Fruit fly (Drosophila melanogaster) whole organism, embryonic: ENCODE results near the gene CG34293.

Source experiments
- Ada2b ChIP-seq: fragments of 200-800 bp; sonication (Bioruptor generic); IDR thresholded peaks from 2 replicates; pipeline ENCODE4 v1.3.6; 2022; ENCODE audit warnings: missing biosample characterization, missing genetic modification characterization
- Bteb2 ChIP-seq: fragments of 200-800 bp; sonication (Bioruptor generic); optimal IDR thresholded peaks from 2 replicates; lab custom pipeline; 2016; ENCODE audit warnings: missing biosample characterization, missing genetic modification characterization
- CG1024 ChIP-seq: fragments of 200-800 bp; sonication (Bioruptor generic); IDR thresholded peaks from 2 replicates; pipeline ENCODE4 v1.3.6; 2022; ENCODE audit warnings: missing biosample characterization, missing genetic modification characterization
- CG11085 ChIP-seq: fragments of 200-800 bp; sonication (Bioruptor generic); IDR thresholded peaks from 2 replicates; pipeline ENCODE4 v1.3.6; 2022; ENCODE audit warnings: missing biosample characterization, missing genetic modification characterization
- CG11093 ChIP-seq: fragments of 200-800 bp; sonication (Bioruptor generic); IDR thresholded peaks from 3 replicates; pipeline ENCODE4 v1.3.6; 2022; ENCODE audit warnings: missing biosample characterization, missing genetic modification characterization
- CG11398 ChIP-seq: fragments of 200-800 bp; sonication (Bioruptor generic); optimal IDR thresholded peaks from 2 replicates; lab custom pipeline; 2016; ENCODE audit warnings: missing biosample characterization, missing genetic modification characterization
- CG12744 ChIP-seq: fragments of 200-800 bp; sonication (Bioruptor generic); optimal IDR thresholded peaks from 2 replicates; lab custom pipeline; 2016; ENCODE audit warnings: missing biosample characterization, missing genetic modification characterization
- CG12942 ChIP-seq: fragments of 200-800 bp; sonication (Bioruptor generic); optimal IDR thresholded peaks from 3 replicates; lab custom pipeline; 2016; ENCODE audit warnings: missing biosample characterization, missing genetic modification characterization
- CG15073 ChIP-seq: fragments of 200-800 bp; sonication (Bioruptor generic); optimal IDR thresholded peaks from 2 replicates; lab custom pipeline; 2016; ENCODE audit warnings: missing biosample characterization, missing genetic modification characterization
- CG16813 ChIP-seq: fragments of 200-800 bp; sonication (Bioruptor generic); IDR thresholded peaks from 3 replicates; pipeline ENCODE4 v1.3.6; 2022; ENCODE audit warnings: missing biosample characterization, missing genetic modification characterization; ENCODE audit not compliant: partially characterized antibody
- CG16863 ChIP-seq: fragments of 200-800 bp; sonication (Bioruptor generic); optimal IDR thresholded peaks from 3 replicates; lab custom pipeline; 2016; ENCODE audit warnings: missing biosample characterization, missing genetic modification characterization
- CG17186 ChIP-seq: fragments of 200-800 bp; sonication (Bioruptor generic); optimal IDR thresholded peaks from 3 replicates; lab custom pipeline; 2017; ENCODE audit warnings: missing biosample characterization, missing genetic modification reagents, missing genetic modification characterization
- CG18599 ChIP-seq: fragments of 200-800 bp; sonication (Bioruptor generic); optimal IDR thresholded peaks from 3 replicates; lab custom pipeline; 2017; ENCODE audit warnings: missing biosample characterization, missing genetic modification characterization, mild to moderate bottlenecking, moderate library complexity, missing genetic modification reagents
- CG18619 ChIP-seq: fragments of 200-800 bp; sonication (Bioruptor generic); optimal IDR thresholded peaks from 3 replicates; lab custom pipeline; 2017; ENCODE audit warnings: missing biosample characterization, mild to moderate bottlenecking, missing genetic modification characterization
- CG4282 ChIP-seq: fragments of 200-800 bp; sonication (Bioruptor generic); optimal IDR thresholded peaks from 2 replicates; lab custom pipeline; 2016; ENCODE audit warnings: missing biosample characterization, missing genetic modification characterization
- CG4404 ChIP-seq: fragments of 200-800 bp; sonication (Bioruptor generic); IDR thresholded peaks from 2 replicates; pipeline ENCODE4 v1.3.6; 2022; ENCODE audit warnings: missing biosample characterization, missing genetic modification characterization
- CG4424 ChIP-seq: fragments of 200-800 bp; sonication (Bioruptor generic); optimal IDR thresholded peaks from 3 replicates; lab custom pipeline; 2016; ENCODE audit warnings: missing biosample characterization, missing genetic modification characterization
- CG6683 ChIP-seq: fragments of 200-800 bp; sonication (Bioruptor generic); optimal IDR thresholded peaks from 2 replicates; lab custom pipeline; 2017; ENCODE audit warnings: missing biosample characterization, mild to moderate bottlenecking, missing genetic modification characterization, missing genetic modification reagents
- CG7745 ChIP-seq: fragments of 200-800 bp; sonication (Bioruptor generic); optimal IDR thresholded peaks from 2 replicates; lab custom pipeline; 2018; ENCODE audit warnings: missing biosample characterization, mild to moderate bottlenecking, missing genetic modification characterization, moderate library complexity
- CkIIα-i1 ChIP-seq: fragments of 200-800 bp; sonication (Bioruptor generic); IDR thresholded peaks from 2 replicates; pipeline ENCODE4 v1.3.6; 2022; ENCODE audit warnings: missing biosample characterization, missing genetic modification characterization
- D19A ChIP-seq: fragments of 200-800 bp; optimal IDR thresholded peaks from 3 replicates; lab custom pipeline; 2019; ENCODE audit warnings: missing biosample characterization, mild to moderate bottlenecking, missing genetic modification characterization, moderate library complexity
- E2f2 ChIP-seq: fragments of 200-800 bp; sonication (Bioruptor generic); IDR thresholded peaks from 2 replicates; pipeline ENCODE4 v1.3.6; 2022; ENCODE audit warnings: missing biosample characterization, missing genetic modification characterization
- Ets97D ChIP-seq: fragments of 200-800 bp; sonication (Bioruptor generic); optimal IDR thresholded peaks from 3 replicates; lab custom pipeline; 2016; ENCODE audit warnings: missing biosample characterization, missing genetic modification characterization
- Hr39 ChIP-seq: fragments of >200 bp; optimal IDR thresholded peaks from 2 replicates; lab custom pipeline; 2017
- Hsf ChIP-seq: fragments of 200-800 bp; sonication (Bioruptor generic); optimal IDR thresholded peaks from 3 replicates; lab custom pipeline; 2016; ENCODE audit warnings: missing biosample characterization, missing genetic modification characterization
- Kr ChIP-seq: fragments of 200-800 bp; sonication (Bioruptor generic); optimal IDR thresholded peaks from 2 replicates; lab custom pipeline; 2017; ENCODE audit warnings: missing biosample characterization, mild to moderate bottlenecking, missing genetic modification characterization
- Lpt ChIP-seq: fragments of >200 bp; optimal IDR thresholded peaks from 2 replicates; lab custom pipeline; 2018; ENCODE audit warnings: missing biosample characterization, missing genetic modification characterization
- NfI ChIP-seq: fragments of 200-800 bp; sonication (Bioruptor generic); optimal IDR thresholded peaks from 3 replicates; lab custom pipeline; 2018; ENCODE audit warnings: missing biosample characterization, mild to moderate bottlenecking, missing genetic modification characterization, moderate library complexity
- Six4 ChIP-seq: fragments of 200-800 bp; sonication (Bioruptor generic); optimal IDR thresholded peaks from 2 replicates; lab custom pipeline; 2016; ENCODE audit warnings: missing biosample characterization, missing genetic modification characterization
- al ChIP-seq: fragments of 200-800 bp; sonication (Bioruptor generic); IDR thresholded peaks from 2 replicates; pipeline ENCODE4 v1.3.6; 2022; ENCODE audit warnings: missing biosample characterization, missing genetic modification characterization
- bab2 ChIP-seq: fragments of 200-800 bp; sonication (Bioruptor generic); optimal IDR thresholded peaks from 2 replicates; lab custom pipeline; 2016; ENCODE audit warnings: missing biosample characterization, missing genetic modification characterization
- bigmax ChIP-seq: fragments of 200-800 bp; sonication (Bioruptor generic); optimal IDR thresholded peaks from 2 replicates; lab custom pipeline; 2018; ENCODE audit warnings: missing biosample characterization, mild to moderate bottlenecking, missing genetic modification characterization
- dmrt11E ChIP-seq: fragments of 200-800 bp; sonication (Bioruptor generic); optimal IDR thresholded peaks from 3 replicates; lab custom pipeline; 2018; ENCODE audit warnings: missing biosample characterization, mild to moderate bottlenecking, missing genetic modification characterization, moderate library complexity
- ems ChIP-seq: fragments of 200-800 bp; sonication (Bioruptor generic); optimal IDR thresholded peaks from 3 replicates; lab custom pipeline; 2016; ENCODE audit warnings: missing biosample characterization, missing genetic modification characterization
- eve ChIP-seq, 2 experiments: fragments of >200 bp; optimal IDR thresholded peaks; 2 replicates each; lab custom pipeline; 2017; ENCODE audit warnings: missing biosample characterization in 2 of 2, missing genetic modification characterization in 2 of 2
- fd96Cb ChIP-seq: fragments of 200-800 bp; sonication (Bioruptor generic); optimal IDR thresholded peaks from 2 replicates; lab custom pipeline; 2018; ENCODE audit warnings: missing biosample characterization, mild to moderate bottlenecking, missing genetic modification characterization, moderate library complexity
- fru ChIP-seq: fragments of >200 bp; optimal IDR thresholded peaks from 2 replicates; lab custom pipeline; 2017
- fu2 ChIP-seq: fragments of 200-800 bp; sonication (Bioruptor generic); optimal IDR thresholded peaks from 2 replicates; lab custom pipeline; 2016; ENCODE audit warnings: missing biosample characterization, missing genetic modification characterization
- gsb ChIP-seq: fragments of 200-800 bp; sonication (Bioruptor generic); IDR thresholded peaks from 2 replicates; pipeline ENCODE4 v1.3.6; 2022; ENCODE audit warnings: missing biosample characterization, missing genetic modification characterization
- ham ChIP-seq: fragments of 200-800 bp; sonication (Bioruptor generic); IDR thresholded peaks from 2 replicates; pipeline ENCODE4 v1.3.6; 2022; ENCODE audit warnings: missing biosample characterization, missing genetic modification characterization
- hb ChIP-seq: fragments of 200-800 bp; sonication (Bioruptor generic); IDR thresholded peaks from 3 replicates; pipeline ENCODE4 v1.3.6; 2022; ENCODE audit warnings: missing biosample characterization, missing genetic modification characterization; ENCODE audit not compliant: partially characterized antibody
- hbn ChIP-seq: fragments of 200-800 bp; sonication (Bioruptor generic); IDR thresholded peaks from 2 replicates; pipeline ENCODE4 v1.3.6; 2022; ENCODE audit warnings: missing biosample characterization, missing genetic modification characterization; ENCODE audit not compliant: partially characterized antibody
- klu ChIP-seq: fragments of 200-800 bp; sonication (Bioruptor generic); IDR thresholded peaks from 2 replicates; pipeline ENCODE4 v1.3.6; 2022; ENCODE audit warnings: missing biosample characterization, missing genetic modification characterization
- kni ChIP-seq: fragments of 200-800 bp; sonication (Bioruptor generic); optimal IDR thresholded peaks from 3 replicates; lab custom pipeline; 2017; ENCODE audit warnings: mild to moderate bottlenecking, missing biosample characterization, missing genetic modification reagents, missing genetic modification characterization
- nom ChIP-seq: fragments of 200-800 bp; sonication (Bioruptor generic); optimal IDR thresholded peaks from 2 replicates; lab custom pipeline; 2017; ENCODE audit warnings: missing biosample characterization, missing genetic modification characterization, mild to moderate bottlenecking, moderate library complexity, missing genetic modification reagents
- scrt ChIP-seq: fragments of 200-800 bp; sonication (Bioruptor generic); optimal IDR thresholded peaks from 2 replicates; lab custom pipeline; 2018; ENCODE audit warnings: missing biosample characterization, mild to moderate bottlenecking, missing genetic modification characterization, moderate library complexity
- sisA ChIP-seq: fragments of 200-800 bp; sonication (Bioruptor generic); IDR thresholded peaks from 2 replicates; pipeline ENCODE4 v1.3.6; 2022; ENCODE audit warnings: missing biosample characterization, missing genetic modification characterization
- sqz ChIP-seq: fragments of 200-800 bp; sonication (Bioruptor generic); optimal IDR thresholded peaks from 3 replicates; lab custom pipeline; 2018; ENCODE audit warnings: missing biosample characterization, mild to moderate bottlenecking, missing genetic modification characterization
- stwl ChIP-seq: fragments of 200-800 bp; sonication (Bioruptor generic); optimal IDR thresholded peaks from 3 replicates; lab custom pipeline; 2018; ENCODE audit warnings: missing biosample characterization, mild to moderate bottlenecking, missing genetic modification characterization, moderate library complexity
- tin ChIP-seq: fragments of 200-800 bp; sonication (Bioruptor generic); optimal IDR thresholded peaks from 3 replicates; lab custom pipeline; 2016; ENCODE audit warnings: missing biosample characterization, missing genetic modification characterization
- twi ChIP-seq: fragments of 200-800 bp; optimal IDR thresholded peaks from 2 replicates; lab custom pipeline; 2019; ENCODE audit warnings: missing biosample characterization, mild to moderate bottlenecking, missing genetic modification characterization, moderate library complexity
- vvl ChIP-seq: fragments of 200-800 bp; sonication (Bioruptor generic); IDR thresholded peaks from 2 replicates; pipeline ENCODE4 v1.3.6; 2022; ENCODE audit warnings: missing biosample characterization, missing genetic modification characterization

Gene CG34293

DNA sequence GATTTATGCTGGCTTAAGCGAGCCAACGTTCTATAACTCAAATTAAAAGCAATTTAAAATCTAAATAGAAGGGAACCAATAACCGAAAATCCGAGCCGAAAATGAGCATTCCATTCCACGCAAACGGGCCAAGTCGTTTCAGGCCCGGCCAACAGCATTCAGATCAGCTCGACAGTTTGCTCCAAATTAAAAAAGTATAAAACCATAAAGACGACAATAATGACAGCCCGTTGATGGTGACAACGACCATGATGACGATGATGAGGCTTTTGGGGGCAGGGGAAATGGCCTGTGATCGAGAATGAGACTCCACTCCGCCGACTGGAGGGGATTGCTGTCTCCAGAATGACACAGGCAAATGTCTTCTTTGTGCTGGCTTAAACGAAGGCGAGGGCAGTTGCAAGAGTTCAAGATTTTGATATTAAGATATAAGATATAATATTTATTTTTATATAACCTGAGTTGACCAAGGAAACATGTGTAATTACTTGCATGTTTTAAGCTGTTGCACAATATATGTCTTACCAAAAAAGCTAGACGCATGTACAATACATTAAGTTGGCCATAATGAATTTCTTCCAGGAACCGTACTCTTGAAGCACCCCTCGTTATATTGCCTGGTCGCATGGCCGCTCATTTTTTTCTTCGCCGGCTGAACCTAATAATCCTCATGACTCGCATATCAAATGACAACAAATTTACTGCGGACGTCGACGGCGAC, 39.5 kb upstream of the CG34293 start (continued):
- no peak for TF ChIP-seq CG4404
- no peak for TF ChIP-seq Lpt (GFP tag; lab: Kevin White, UChicago)
- TF ChIP-seq sqz (GFP tag; lab: Kevin White, UChicago) = peak; percentile 78
- no peak for TF ChIP-seq tin (GFP tag; lab: Kevin White, UChicago)
- TF ChIP-seq CG12744 = no peak
- TF ChIP-seq Six4 (GFP tag; lab: Kevin White, UChicago) = no peak
- no peak for TF ChIP-seq CG17186
- TF ChIP-seq CG4424 (GFP tag; lab: Kevin White, UChicago) = peak; percentile 27
- no peak for TF ChIP-seq CG12942 (GFP tag; lab: Kevin White, UChicago)
- 0 out of 2 replicates have a peak, but pooled peaks have one; percentile 9 for TF ChIP-seq E2f2 (GFP tag; lab: Robert Waterston, UW)
- no peak for TF ChIP-seq nom (GFP tag; lab: Kevin White, UChicago)
- TF ChIP-seq Ada2b (GFP tag; lab: Robert Waterston, UW) = no peak
- TF ChIP-seq CG11093 (GFP tag; lab: Robert Waterston, UW) = no peak
- peak; percentile 11 for TF ChIP-seq fd96Cb (tag; lab: Kevin White, UChicago)
- TF ChIP-seq Ets97D (GFP tag; lab: Kevin White, UChicago) = no peak
- TF ChIP-seq bigmax (GFP tag; lab: Kevin White, UChicago) = no peak
- no peak for TF ChIP-seq al (GFP tag; lab: Robert Waterston, UW)
- no peak for TF ChIP-seq stwl (tag; lab: Kevin White, UChicago)
- TF ChIP-seq scrt = peak; percentile 10
- no peak for TF ChIP-seq CkIIα-i1 (GFP tag; lab: Robert Waterston, UW)
- TF ChIP-seq CG16863 = no peak
- no peak for TF ChIP-seq fru
- TF ChIP-seq D19A = peak; percentile 33
- peak; percentile 10 for TF ChIP-seq CG18599 (GFP tag; lab: Kevin White, UChicago)
- no peak for TF ChIP-seq twi (tag; lab: Kevin White, UChicago)
- no peak for TF ChIP-seq CG11398
- peak; percentile 61 for TF ChIP-seq dmrt11E (tag; lab: Kevin White, UChicago)
- no peak for TF ChIP-seq hbn
- no peak for TF ChIP-seq ems
- 0 out of 2 replicates have a peak, but pooled peaks have one; percentile 15 for TF ChIP-seq vvl (GFP tag; lab: Robert Waterston, UW)
- no peak for TF ChIP-seq CG6683
- no peak for TF ChIP-seq eve (GFP tag; optimal IDR thresholded peaks at IDR 0.05; lab: Kevin White, UChicago)
- TF ChIP-seq hb (GFP tag; lab: Robert Waterston, UW) = no peak
- TF ChIP-seq fu2 = no peak
- no peak for TF ChIP-seq CG11085 (GFP tag; lab: Robert Waterston, UW)
- no peak for TF ChIP-seq CG7745 (tag; lab: Kevin White, UChicago)
- no peak for TF ChIP-seq Hsf (GFP tag; lab: Kevin White, UChicago)
- TF ChIP-seq kni = no peak
- TF ChIP-seq NfI (GFP tag; lab: Kevin White, UChicago) = no peak
- TF ChIP-seq CG18619 = no peak
- TF ChIP-seq CG16813 (GFP tag; lab: Robert Waterston, UW) = no peak
- no peak for TF ChIP-seq CG15073 (GFP tag; lab: Kevin White, UChicago)
- TF ChIP-seq Kr (GFP tag; lab: Kevin White, UChicago) = no peak
- TF ChIP-seq CG4282 (GFP tag; lab: Kevin White, UChicago) = no peak
- no peak for TF ChIP-seq ham (GFP tag; lab: Robert Waterston, UW)
- TF ChIP-seq CG1024 (GFP tag; lab: Robert Waterston, UW) = no peak
- TF ChIP-seq Hr39 (lab: Kevin White, UChicago) = no peak
- TF ChIP-seq gsb (GFP tag; lab: Robert Waterston, UW) = no peak
- TF ChIP-seq sisA (GFP tag; lab: Robert Waterston, UW) = no peak
- TF ChIP-seq bab2 (GFP tag; lab: Kevin White, UChicago) = no peak
- TF ChIP-seq Bteb2 = no peak
- no peak for TF ChIP-seq klu
